Worm (Caenorhabditis elegans): Measurements from ENCODE around the gene vps-37.
A peak's percentile ranks its signal among the peaks of the same experiment; 100 is the strongest.

The vps-37 gene

DNA sequence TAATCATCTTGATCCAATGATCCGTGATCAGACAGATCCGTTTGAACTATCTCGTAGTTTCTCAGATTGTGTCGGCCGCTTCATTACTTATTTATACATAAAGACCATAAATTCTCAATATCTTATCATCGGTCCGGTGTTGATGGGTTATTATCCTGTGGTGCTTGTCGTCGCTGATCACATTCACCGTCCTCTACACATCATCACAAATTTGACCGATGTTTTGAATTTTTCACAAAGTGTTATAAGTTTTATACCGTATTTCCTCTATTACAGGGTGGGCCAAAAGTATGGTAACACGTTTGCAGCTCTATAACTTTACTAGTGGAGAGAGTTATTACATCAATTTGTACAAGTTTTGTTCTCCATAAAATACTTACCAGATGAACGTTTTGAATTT is 4.5 kb upstream of the vps-37 start:
- 0 out of 2 replicates have a peak, but pooled peaks have one; percentile 29 for TF ChIP-seq zfp-3 (GFP tag; conservative IDR thresholded peaks at IDR 0.05)
- 0 out of 2 replicates have a peak, but pooled peaks have one; percentile 20 for TF ChIP-seq madf-9 (GFP tag; conservative IDR thresholded peaks at IDR 0.05)
- no peak for TF ChIP-seq ceh-62 (tag; optimal IDR thresholded peaks at IDR 0.05)
- TF ChIP-seq unc-39 (tag; optimal IDR thresholded peaks at IDR 0.05) = no peak
- TF ChIP-seq nhr-111 (GFP tag; optimal IDR thresholded peaks at IDR 0.05) = no peak
- no peak for TF ChIP-seq tag-97 (GFP tag; IDR thresholded peaks at IDR 0.05)
- no peak for TF ChIP-seq ctbp-1 (GFP tag; IDR thresholded peaks at IDR 0.05)
- TF ChIP-seq madf-5 (GFP tag; IDR thresholded peaks at IDR 0.05) = no peak
- peak; percentile 85 for TF ChIP-seq ceh-44 (GFP tag; IDR thresholded peaks at IDR 0.05)
- TF ChIP-seq Y75B8A.6 (GFP tag; IDR thresholded peaks at IDR 0.05) = no peak
- peak; percentile 70 for TF ChIP-seq snpc-1.2 (GFP tag; IDR thresholded peaks at IDR 0.05)
- TF ChIP-seq zag-1 (tag; optimal IDR thresholded peaks at IDR 0.05) = no peak
- TF ChIP-seq nhr-11 (tag; optimal IDR thresholded peaks at IDR 0.05) = no peak
- no peak for TF ChIP-seq dmd-8 (GFP tag; IDR thresholded peaks at IDR 0.05)
- TF ChIP-seq snpc-4 (tag; optimal IDR thresholded peaks at IDR 0.05) = peak; percentile 48
- TF ChIP-seq nhr-42 (GFP tag; IDR thresholded peaks at IDR 0.05) = no peak
- TF ChIP-seq gei-8 (GFP tag; optimal IDR thresholded peaks at IDR 0.05) = no peak
- no peak for TF ChIP-seq ZK337.2 (GFP tag; IDR thresholded peaks at IDR 0.05)
- TF ChIP-seq unc-62 (GFP tag; optimal IDR thresholded peaks at IDR 0.05 in 1 of 2) = no peak
- no peak for TF ChIP-seq unc-62 (tag; optimal IDR thresholded peaks at IDR 0.05)
- TF ChIP-seq ama-1 (optimal IDR thresholded peaks at IDR 0.05) = no peak
- TF ChIP-seq mep-1 (tag; optimal IDR thresholded peaks at IDR 0.05) = no peak
- no peak for TF ChIP-seq nhr-76 (tag; optimal IDR thresholded peaks at IDR 0.05)
- TF ChIP-seq fkh-10 (GFP tag; optimal IDR thresholded peaks at IDR 0.05) = no peak
- no peak for TF ChIP-seq ceh-82 (tag; optimal IDR thresholded peaks at IDR 0.05)
- no peak for TF ChIP-seq hmg-1.1 (GFP tag; IDR thresholded peaks at IDR 0.05)
- no peak for TF ChIP-seq sdz-12 (GFP tag; optimal IDR thresholded peaks at IDR 0.05)
- TF ChIP-seq duxl-1 (tag; optimal IDR thresholded peaks at IDR 0.05; ENCODE audit: poor library complexity) = no peak
- TF ChIP-seq lin-13 (GFP tag; optimal IDR thresholded peaks at IDR 0.05) = no peak
- TF ChIP-seq saeg-2 (GFP tag; IDR thresholded peaks at IDR 0.05) = no peak
- TF ChIP-seq dpl-1 (GFP tag; optimal IDR thresholded peaks at IDR 0.05) = no peak
- TF ChIP-seq pha-4 (GFP tag; IDR thresholded peaks at IDR 0.05) = no peak
- TF ChIP-seq pha-4 (tag; optimal IDR thresholded peaks at IDR 0.05) = no peak
- TF ChIP-seq nhr-41 (GFP tag; IDR thresholded peaks at IDR 0.05) = no peak
- no peak for TF ChIP-seq T26A8.4 (GFP tag; IDR thresholded peaks at IDR 0.05)
- TF ChIP-seq aha-1 (tag) = no peak
- no peak for TF ChIP-seq ceh-28 (tag; optimal IDR thresholded peaks at IDR 0.05)
- TF ChIP-seq F49E8.2 (tag; optimal IDR thresholded peaks at IDR 0.05; ENCODE audit: borderline replicate concordance) = peak; percentile 34
- no peak for TF ChIP-seq nhr-237 (tag; optimal IDR thresholded peaks at IDR 0.05)
- peak; percentile 70 for TF ChIP-seq lin-38 (GFP tag; IDR thresholded peaks at IDR 0.05)
- peak; percentile 76 for TF ChIP-seq lim-7 (GFP tag; IDR thresholded peaks at IDR 0.05)
- TF ChIP-seq attf-4 (tag; optimal IDR thresholded peaks at IDR 0.05) = no peak
- TF ChIP-seq nhr-28 (tag; optimal IDR thresholded peaks at IDR 0.05) = no peak
- TF ChIP-seq mes-2 (tag; optimal IDR thresholded peaks at IDR 0.05; ENCODE audit: poor library complexity, severe bottlenecking) = no peak
- TF ChIP-seq F10B5.3 (tag; optimal IDR thresholded peaks at IDR 0.05) = no peak
- TF ChIP-seq zip-11 (GFP tag; IDR thresholded peaks at IDR 0.05) = no peak
- TF ChIP-seq dve-1 (tag; optimal IDR thresholded peaks at IDR 0.05; ENCODE audit: insufficient read depth) = no peak
- TF ChIP-seq F44E2.7 (GFP tag; IDR thresholded peaks at IDR 0.05) = no peak
- TF ChIP-seq Y105C5A.15 (GFP tag; IDR thresholded peaks at IDR 0.05) = no peak
- TF ChIP-seq pqm-1 (tag; optimal IDR thresholded peaks at IDR 0.05) = no peak
- TF ChIP-seq set-16 (GFP tag; IDR thresholded peaks at IDR 0.05) = no peak
- TF ChIP-seq vab-7 (GFP tag; IDR thresholded peaks at IDR 0.05) = no peak
- 0 out of 2 replicates have a peak, but pooled peaks have one; percentile 62 for TF ChIP-seq F26F4.8 (GFP tag; conservative IDR thresholded peaks at IDR 0.05)

Data from whole organism, L4 larva.